Worm (Caenorhabditis elegans) whole organism, mixed stage, embryonic: ENCODE results near the gene unc-46.
A peak's percentile ranks its signal among the peaks of the same experiment; 100 is the strongest.

Experiments
- cnd-1 ChIP-seq: fragments of 200-800 bp; sonication (Bioruptor generic); optimal IDR thresholded peaks from 2 replicates; lab custom pipeline; 2018; ENCODE audit warnings: mild to moderate bottlenecking, missing genetic modification characterization, missing compliant biosample characterization
- elt-1 ChIP-seq: sonication (generic microtip); optimal IDR thresholded peaks from 2 replicates; lab custom pipeline; 2017; ENCODE audit warnings: missing genetic modification characterization, mild to moderate bottlenecking, missing compliant biosample characterization, antibody characterized with exemption, moderate library complexity, borderline replicate concordance; ENCODE audit not compliant: insufficient read depth
- elt-3 ChIP-seq: fragments of 150-350 bp; optimal IDR thresholded peaks from 2 replicates; lab custom pipeline; 2014; ENCODE audit warnings: missing biosample characterization, missing genetic modification characterization
- flh-1 ChIP-seq: fragments of 200-800 bp; sonication (Bioruptor generic); optimal IDR thresholded peaks from 2 replicates; lab custom pipeline; 2018; ENCODE audit warnings: mild to moderate bottlenecking, missing genetic modification characterization, moderate library complexity, missing compliant biosample characterization
- lin-13 ChIP-seq: fragments of 150-350 bp; optimal IDR thresholded peaks from 2 replicates; lab custom pipeline; 2014; ENCODE audit warnings: missing biosample characterization, missing genetic modification characterization
- lsy-2 ChIP-seq: fragments of 150-350 bp; optimal IDR thresholded peaks from 2 replicates; lab custom pipeline; 2014; ENCODE audit warnings: missing biosample characterization, missing genetic modification characterization
- nhr-12 ChIP-seq: fragments of 150-350 bp; optimal IDR thresholded peaks from 2 replicates; lab custom pipeline; 2014; ENCODE audit warnings: missing biosample characterization, missing genetic modification characterization
- nhr-237 ChIP-seq: fragments of 150-350 bp; optimal IDR thresholded peaks from 2 replicates; lab custom pipeline; 2014; ENCODE audit warnings: missing biosample characterization, missing genetic modification characterization
- nhr-28 ChIP-seq: fragments of 150-350 bp; optimal IDR thresholded peaks from 2 replicates; lab custom pipeline; 2014; ENCODE audit warnings: missing biosample characterization, missing genetic modification characterization
- pha-4 ChIP-seq: fragments of 150-350 bp; optimal IDR thresholded peaks from 2 replicates; lab custom pipeline; 2018; ENCODE audit warnings: missing biosample characterization, missing genetic modification reagents, missing genetic modification characterization
- unc-39 ChIP-seq: fragments of 150-350 bp; optimal IDR thresholded peaks from 2 replicates; lab custom pipeline; 2014; ENCODE audit warnings: missing biosample characterization, missing genetic modification characterization
- unc-62 ChIP-seq: fragments of 150-350 bp; optimal IDR thresholded peaks from 2 replicates; lab custom pipeline; 2014; ENCODE audit warnings: missing biosample characterization, missing genetic modification reagents, missing genetic modification characterization
- ztf-11 ChIP-seq: fragments of 150-350 bp; optimal IDR thresholded peaks from 2 replicates; lab custom pipeline; 2014; ENCODE audit warnings: missing biosample characterization, missing genetic modification characterization

ce11 chrV:5049333-5049942, 49.4 kb downstream of the unc-46 start, which contains the start of the genes pqn-51 and K11D12.14:
- no peak for TF ChIP-seq nhr-28 (tag; lab: Kevin White, UChicago)
- TF ChIP-seq unc-62 (GFP tag; lab: Kevin White, UChicago) = peak; percentile 73
- TF ChIP-seq cnd-1 (tag; lab: Kevin White, UChicago) = no peak
- TF ChIP-seq elt-3 (tag; lab: Kevin White, UChicago) = no peak
- TF ChIP-seq ztf-11 (tag; lab: Kevin White, UChicago) = peak; percentile 10
- no peak for TF ChIP-seq unc-39 (tag; lab: Kevin White, UChicago)
- TF ChIP-seq elt-1 = no peak
- peak; percentile 92 for TF ChIP-seq nhr-237
- peak; percentile 63 for TF ChIP-seq lsy-2
- peak; percentile 42 for TF ChIP-seq pha-4 (tag; lab: Kevin White, UChicago)
- TF ChIP-seq flh-1 = no peak
- no peak for TF ChIP-seq nhr-12 (tag; lab: Kevin White, UChicago)
- TF ChIP-seq lin-13 (tag; lab: Kevin White, UChicago) = peak; percentile 42
